Worm (Caenorhabditis elegans) whole organism, mixed stage, embryonic: ENCODE data around the gene C01C4.3.

Source experiments
- M03D4.4 ChIP-seq: sonication (generic microtip); optimal IDR thresholded peaks from 2 replicates; lab custom pipeline; 2017; ENCODE audit warnings: mild to moderate bottlenecking, missing genetic modification characterization, missing compliant biosample characterization
- bed-3 ChIP-seq: fragments of 200-800 bp; sonication (Bioruptor generic); optimal IDR thresholded peaks from 3 replicates; lab custom pipeline; 2018; ENCODE audit warnings: mild to moderate bottlenecking, missing genetic modification characterization, moderate library complexity, missing compliant biosample characterization
- blmp-1 ChIP-seq: fragments of 150-350 bp; optimal IDR thresholded peaks from 2 replicates; lab custom pipeline; 2014; ENCODE audit warnings: missing biosample characterization, missing genetic modification characterization
- ceh-39 ChIP-seq: fragments of 150-350 bp; optimal IDR thresholded peaks from 2 replicates; lab custom pipeline; 2014; ENCODE audit warnings: missing biosample characterization, missing genetic modification characterization
- ceh-43 ChIP-seq: fragments of 200-800 bp; sonication (Bioruptor generic); optimal IDR thresholded peaks from 2 replicates; lab custom pipeline; 2018; ENCODE audit warnings: mild to moderate bottlenecking, missing genetic modification characterization, moderate library complexity, missing compliant biosample characterization
- ceh-83 ChIP-seq: fragments of 200-800 bp; sonication (Bioruptor generic); optimal IDR thresholded peaks from 2 replicates; lab custom pipeline; 2018; ENCODE audit warnings: mild to moderate bottlenecking, missing genetic modification characterization, missing compliant biosample characterization
- ces-1 ChIP-seq: fragments of 150-350 bp; optimal IDR thresholded peaks from 2 replicates; lab custom pipeline; 2014; ENCODE audit warnings: missing biosample characterization, missing genetic modification reagents, missing genetic modification characterization
- cnd-1 ChIP-seq: fragments of 200-800 bp; sonication (Bioruptor generic); optimal IDR thresholded peaks from 2 replicates; lab custom pipeline; 2018; ENCODE audit warnings: mild to moderate bottlenecking, missing genetic modification characterization, missing compliant biosample characterization
- drap-1 ChIP-seq: fragments of 200-800 bp; sonication (Bioruptor generic); optimal IDR thresholded peaks from 3 replicates; lab custom pipeline; 2018; ENCODE audit warnings: mild to moderate bottlenecking, missing genetic modification characterization, missing compliant biosample characterization
- elt-1 ChIP-seq: sonication (generic microtip); optimal IDR thresholded peaks from 2 replicates; lab custom pipeline; 2017; ENCODE audit warnings: missing genetic modification characterization, mild to moderate bottlenecking, missing compliant biosample characterization, antibody characterized with exemption, moderate library complexity, borderline replicate concordance; ENCODE audit not compliant: insufficient read depth
- elt-3 ChIP-seq: fragments of 150-350 bp; optimal IDR thresholded peaks from 2 replicates; lab custom pipeline; 2014; ENCODE audit warnings: missing biosample characterization, missing genetic modification characterization
- flh-1 ChIP-seq: fragments of 200-800 bp; sonication (Bioruptor generic); optimal IDR thresholded peaks from 2 replicates; lab custom pipeline; 2018; ENCODE audit warnings: mild to moderate bottlenecking, missing genetic modification characterization, moderate library complexity, missing compliant biosample characterization
- ham-2 ChIP-seq: fragments of 200-800 bp; sonication (Bioruptor generic); optimal IDR thresholded peaks from 2 replicates; lab custom pipeline; 2018; ENCODE audit warnings: mild to moderate bottlenecking, missing genetic modification characterization, missing compliant biosample characterization
- hlh-1 ChIP-seq: fragments of 150-350 bp; optimal IDR thresholded peaks from 2 replicates; lab custom pipeline; 2014; ENCODE audit warnings: missing biosample characterization, missing genetic modification reagents, missing genetic modification characterization
- lin-13 ChIP-seq: fragments of 150-350 bp; optimal IDR thresholded peaks from 2 replicates; lab custom pipeline; 2014; ENCODE audit warnings: missing biosample characterization, missing genetic modification characterization
- lin-32 ChIP-seq: fragments of 200-800 bp; sonication (Bioruptor generic); optimal IDR thresholded peaks from 2 replicates; lab custom pipeline; 2018; ENCODE audit warnings: mild to moderate bottlenecking, missing genetic modification characterization, missing compliant biosample characterization
- lsy-2 ChIP-seq: fragments of 150-350 bp; optimal IDR thresholded peaks from 2 replicates; lab custom pipeline; 2014; ENCODE audit warnings: missing biosample characterization, missing genetic modification characterization
- mab-5 ChIP-seq: fragments of 150-350 bp; optimal IDR thresholded peaks from 2 replicates; lab custom pipeline; 2014; ENCODE audit warnings: missing biosample characterization, missing genetic modification characterization
- mep-1 ChIP-seq: fragments of 150-350 bp; optimal IDR thresholded peaks from 2 replicates; lab custom pipeline; 2017; ENCODE audit warnings: missing biosample characterization, missing genetic modification reagents, missing genetic modification characterization, inconsistent platforms
- mls-2 ChIP-seq: sonication (generic microtip); optimal IDR thresholded peaks from 2 replicates; lab custom pipeline; 2016; ENCODE audit warnings: mild to moderate bottlenecking, missing genetic modification characterization, moderate library complexity, missing compliant biosample characterization
- nhr-12 ChIP-seq: fragments of 150-350 bp; optimal IDR thresholded peaks from 2 replicates; lab custom pipeline; 2014; ENCODE audit warnings: missing biosample characterization, missing genetic modification characterization
- nhr-2 ChIP-seq: fragments of 150-350 bp; optimal IDR thresholded peaks from 2 replicates; lab custom pipeline; 2014; ENCODE audit warnings: missing biosample characterization, missing genetic modification characterization
- nhr-237 ChIP-seq: fragments of 150-350 bp; optimal IDR thresholded peaks from 2 replicates; lab custom pipeline; 2014; ENCODE audit warnings: missing biosample characterization, missing genetic modification characterization
- nhr-28 ChIP-seq: fragments of 150-350 bp; optimal IDR thresholded peaks from 2 replicates; lab custom pipeline; 2014; ENCODE audit warnings: missing biosample characterization, missing genetic modification characterization
- nhr-76 ChIP-seq: sonication (generic microtip); optimal IDR thresholded peaks from 2 replicates; lab custom pipeline; 2017; ENCODE audit warnings: missing biosample characterization, missing genetic modification characterization
- pha-4 ChIP-seq: fragments of 150-350 bp; optimal IDR thresholded peaks from 2 replicates; lab custom pipeline; 2018; ENCODE audit warnings: missing biosample characterization, missing genetic modification reagents, missing genetic modification characterization
- sem-2 ChIP-seq: fragments of 200-800 bp; sonication (Bioruptor generic); optimal IDR thresholded peaks from 2 replicates; lab custom pipeline; 2018; ENCODE audit warnings: mild to moderate bottlenecking, missing genetic modification characterization, missing compliant biosample characterization
- snpc-4 ChIP-seq: fragments of 150-350 bp; optimal IDR thresholded peaks from 2 replicates; lab custom pipeline; 2014; ENCODE audit warnings: missing biosample characterization, missing genetic modification characterization
- sptf-1 ChIP-seq: sonication (generic microtip); optimal IDR thresholded peaks from 2 replicates; lab custom pipeline; 2017; ENCODE audit warnings: mild to moderate bottlenecking, missing genetic modification characterization, moderate library complexity, missing compliant biosample characterization
- tbx-8 ChIP-seq: fragments of 200-800 bp; sonication (Bioruptor generic); optimal IDR thresholded peaks from 2 replicates; lab custom pipeline; 2018; ENCODE audit warnings: mild to moderate bottlenecking, missing genetic modification characterization, moderate library complexity, missing compliant biosample characterization
- unc-120 ChIP-seq: sonication (generic microtip); optimal IDR thresholded peaks from 2 replicates; lab custom pipeline; 2017; ENCODE audit warnings: missing genetic modification characterization, missing compliant biosample characterization; ENCODE audit not compliant: poor library complexity, severe bottlenecking
- unc-39 ChIP-seq: fragments of 150-350 bp; optimal IDR thresholded peaks from 2 replicates; lab custom pipeline; 2014; ENCODE audit warnings: missing biosample characterization, missing genetic modification characterization
- unc-62 ChIP-seq: fragments of 150-350 bp; optimal IDR thresholded peaks from 2 replicates; lab custom pipeline; 2014; ENCODE audit warnings: missing biosample characterization, missing genetic modification reagents, missing genetic modification characterization
- zip-8 ChIP-seq: fragments of 150-350 bp; optimal IDR thresholded peaks from 2 replicates; lab custom pipeline; 2014; ENCODE audit warnings: missing biosample characterization, missing genetic modification characterization
- ztf-11 ChIP-seq: fragments of 150-350 bp; optimal IDR thresholded peaks from 2 replicates; lab custom pipeline; 2014; ENCODE audit warnings: missing biosample characterization, missing genetic modification characterization

Gene C01C4.3

ce11 chrX:3659192-3659591, 37.5 kb upstream of the C01C4.3 start, which contains the start of gene R11G1.1:
Gene R11G1.1, plus strand, starts transcription at chrX:3659492.
- TF ChIP-seq ceh-43 (GFP tag; lab: Kevin White, UChicago) (no peak), snpc-4 (no peak), pha-4 (tag; lab: Kevin White, UChicago) (no peak), bed-3 (GFP tag; lab: Kevin White, UChicago) (no peak), sptf-1 (tag; lab: Kevin White, UChicago) (no peak), unc-39 (tag; lab: Kevin White, UChicago) (no peak), cnd-1 (tag; lab: Kevin White, UChicago) (no peak), sem-2 (no peak), nhr-76 (tag; lab: Kevin White, UChicago) (no peak), nhr-12 (no peak), blmp-1 (tag; lab: Kevin White, UChicago) (no peak), nhr-2 (tag; lab: Kevin White, UChicago) (no peak), mab-5 (tag; lab: Kevin White, UChicago) (no peak)

ce11 chrX:3668842-3669241, 27.9 kb upstream of the C01C4.3 start, which contains the start of gene snet-1:
Gene snet-1, minus strand, starts transcription at chrX:3668942.
- TF ChIP-seq ceh-83 (GFP tag; lab: Kevin White, UChicago) (no peak), hlh-1 (no peak), lin-32 (no peak), ceh-39 (tag; lab: Kevin White, UChicago) (no peak), nhr-12 (no peak), elt-1 (no peak), ceh-43 (GFP tag; lab: Kevin White, UChicago) (no peak), ces-1 (GFP tag; lab: Kevin White, UChicago) (no peak), drap-1 (GFP tag; lab: Kevin White, UChicago) (no peak), snpc-4 (no peak), zip-8 (no peak), tbx-8 (no peak), sem-2 (no peak)
- TF ChIP-seq, all 35 proteins: peak for 0

ce11 chrX:3671998-3672397, 24.7 kb upstream of the C01C4.3 start, which contains the start of gene C02F12.5:
Gene C02F12.5, minus strand, starts transcription at chrX:3672098.
- TF ChIP-seq sem-2, result no peak
- no peak for TF ChIP-seq ceh-39 (tag; lab: Kevin White, UChicago)
- TF ChIP-seq unc-39 (tag; lab: Kevin White, UChicago), result no peak
- no peak for TF ChIP-seq drap-1 (GFP tag; lab: Kevin White, UChicago)
- no peak for TF ChIP-seq ces-1 (GFP tag; lab: Kevin White, UChicago)
- no peak for TF ChIP-seq hlh-1
- TF ChIP-seq blmp-1 (tag; lab: Kevin White, UChicago), result no peak
- TF ChIP-seq, all 35 proteins: peak for 0

DNA sequence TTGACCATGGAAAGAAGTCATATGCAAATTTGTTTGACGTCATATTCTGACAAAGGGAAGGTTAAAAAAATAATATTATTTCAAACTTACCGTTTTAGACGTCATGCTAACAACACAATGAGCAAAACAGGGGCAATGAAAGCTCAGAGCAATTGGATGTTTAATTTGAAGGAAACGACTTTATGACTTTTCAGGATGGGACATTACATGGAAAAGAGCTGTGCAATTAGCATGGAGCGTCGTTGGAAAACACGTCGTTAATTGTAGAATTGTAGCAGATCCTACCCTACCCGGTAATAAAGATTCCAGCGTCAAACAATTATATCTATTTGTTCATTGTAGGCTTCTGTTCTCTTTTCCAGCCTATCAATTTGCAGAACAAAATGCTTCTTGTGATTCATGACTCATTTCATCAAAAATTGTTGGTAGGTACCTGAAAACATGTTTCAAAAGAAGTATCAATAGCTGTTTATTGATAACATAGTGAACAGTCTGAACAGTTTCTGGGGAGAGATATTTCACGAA, 23.1 kb upstream of the C01C4.3 start, which contains the start of gene ceh-63:
ceh-63 (minus strand) TSS at position 475 of the 525 bp plus-strand sequence.
- TF ChIP-seq ceh-39 (tag; lab: Kevin White, UChicago), result no peak
- TF ChIP-seq lin-32, result no peak
- no peak for TF ChIP-seq ceh-43 (GFP tag; lab: Kevin White, UChicago)
- no peak for TF ChIP-seq blmp-1 (tag; lab: Kevin White, UChicago)
- TF ChIP-seq mls-2 (tag; lab: Kevin White, UChicago), result no peak
- TF ChIP-seq nhr-12, result no peak
- no peak for TF ChIP-seq snpc-4
- TF ChIP-seq unc-62, result no peak
- TF ChIP-seq nhr-2 (tag; lab: Kevin White, UChicago), result no peak

ce11 chrX:3678507-3679175, 18.1 kb upstream of the C01C4.3 start, which contains the start of gene tag-52:
Gene tag-52, minus strand, starts transcription at chrX:3678557.
- peak; percentile 55 for TF ChIP-seq mls-2 (tag; lab: Kevin White, UChicago)
- TF ChIP-seq snpc-4, result no peak
- TF ChIP-seq nhr-237, result no peak
- TF ChIP-seq lsy-2 (tag; lab: Kevin White, UChicago), result no peak
- TF ChIP-seq drap-1 (GFP tag; lab: Kevin White, UChicago), result peak; percentile 26
- peak; percentile 56 for TF ChIP-seq sptf-1 (tag; lab: Kevin White, UChicago)
- peak; percentile 38 for TF ChIP-seq lin-13 (tag; lab: Kevin White, UChicago)
- no peak for TF ChIP-seq unc-39 (tag; lab: Kevin White, UChicago)
- TF ChIP-seq unc-62, result peak; percentile 26
- TF ChIP-seq nhr-28 (tag; lab: Kevin White, UChicago), result no peak
- no peak for TF ChIP-seq flh-1 (GFP tag; lab: Kevin White, UChicago)
- peak; percentile 59 for TF ChIP-seq M03D4.4 (tag; lab: Kevin White, UChicago)
- TF ChIP-seq nhr-12, result no peak
- no peak for TF ChIP-seq bed-3 (GFP tag; lab: Kevin White, UChicago)
- TF ChIP-seq elt-3 (tag; lab: Kevin White, UChicago), result no peak
- peak; percentile 0 for TF ChIP-seq hlh-1
- TF ChIP-seq ceh-83 (GFP tag; lab: Kevin White, UChicago), result no peak
- no peak for TF ChIP-seq mab-5 (tag; lab: Kevin White, UChicago)
- TF ChIP-seq lin-32, result peak; percentile 73
- TF ChIP-seq pha-4 (tag; lab: Kevin White, UChicago), result no peak
- peak; percentile 23 for TF ChIP-seq sem-2
- peak; percentile 10 for TF ChIP-seq mep-1 (tag; lab: Kevin White, UChicago)
- TF ChIP-seq ceh-43 (GFP tag; lab: Kevin White, UChicago), result no peak
- TF ChIP-seq zip-8, result no peak
- TF ChIP-seq ceh-39 (tag; lab: Kevin White, UChicago), result peak; percentile 34
- TF ChIP-seq cnd-1 (tag; lab: Kevin White, UChicago), result peak; percentile 75
- TF ChIP-seq ces-1 (GFP tag; lab: Kevin White, UChicago), result no peak
- no peak for TF ChIP-seq ztf-11 (tag; lab: Kevin White, UChicago)
- TF ChIP-seq elt-1, result no peak
- TF ChIP-seq nhr-76 (tag; lab: Kevin White, UChicago), result no peak
- TF ChIP-seq ham-2 (GFP tag; lab: Kevin White, UChicago), result peak; percentile 53
- no peak for TF ChIP-seq nhr-2 (tag; lab: Kevin White, UChicago)
- no peak for TF ChIP-seq blmp-1 (tag; lab: Kevin White, UChicago)
- no peak for TF ChIP-seq tbx-8
- no peak for TF ChIP-seq unc-120 (tag; lab: Kevin White, UChicago)
